Fruit fly (Drosophila melanogaster): ENCODE measurements around the gene ABCB7.

DNA sequence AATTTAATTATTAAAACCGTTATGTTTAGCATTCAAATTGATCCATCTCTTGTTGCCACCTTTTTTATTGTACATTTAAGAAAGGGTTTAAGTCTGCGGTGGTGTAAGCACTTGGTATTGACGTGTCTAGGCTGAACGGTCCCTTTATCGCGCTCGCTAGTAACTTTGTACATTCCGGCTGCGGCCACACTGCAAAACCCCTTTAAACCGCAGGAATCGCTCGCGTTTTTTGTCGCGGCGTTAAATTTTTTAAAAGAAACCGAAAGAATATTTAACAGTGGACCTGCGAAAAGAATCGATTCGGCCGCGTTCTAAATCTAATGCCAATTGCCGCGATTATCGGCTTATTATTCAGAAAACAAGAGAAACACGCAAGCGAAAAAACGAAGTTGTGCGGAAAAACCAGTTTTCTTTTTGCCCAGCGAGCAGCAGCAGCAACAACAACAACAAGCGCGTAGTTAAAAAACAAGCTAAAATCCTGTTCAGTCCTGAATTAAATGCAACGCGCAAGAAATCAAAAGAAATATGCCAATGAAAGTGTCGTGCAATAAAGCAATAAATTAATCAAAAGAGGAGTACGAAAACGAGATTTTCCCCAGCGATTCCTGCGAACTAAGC is 41.6 kb upstream of the ABCB7 start, which contains the start of gene CG13917:
- TF ChIP-seq pan (optimal IDR thresholded peaks at IDR 0.05): no peak
- TF ChIP-seq Dll (optimal IDR thresholded peaks at IDR 0.05): no peak

All from whole organism.